Worm (Caenorhabditis elegans): ENCODE measurements around the gene W03F9.4.

The W03F9.4 gene

ce11 chrV:104474-104873 lies 46.7 kb downstream of the W03F9.4 start, which contains the start of gene picd-1 (continued):
- TF ChIP-seq ceh-32 (tag; optimal IDR thresholded peaks at IDR 0.05; ENCODE audit: poor library complexity) (no peak), nhr-237 (tag; optimal IDR thresholded peaks at IDR 0.05) (no peak), ceh-44 (GFP tag; IDR thresholded peaks at IDR 0.05) (0 out of 2 replicates have a peak, but pooled peaks have one; percentile 12), F49E8.2 (tag; optimal IDR thresholded peaks at IDR 0.05; ENCODE audit: borderline replicate concordance) (no peak), madf-5 (GFP tag; IDR thresholded peaks at IDR 0.05) (no peak), zfp-3 (GFP tag; conservative IDR thresholded peaks at IDR 0.05) (no peak), attf-4 (tag; optimal IDR thresholded peaks at IDR 0.05) (no peak), nhr-28 (tag; optimal IDR thresholded peaks at IDR 0.05) (peak; percentile 30), D1046.2 (GFP tag; IDR thresholded peaks at IDR 0.05) (no peak), jun-1 (tag; optimal IDR thresholded peaks at IDR 0.05) (no peak), sdz-12 (GFP tag; optimal IDR thresholded peaks at IDR 0.05) (no peak), vab-7 (GFP tag; IDR thresholded peaks at IDR 0.05) (no peak), spr-3 (GFP tag; optimal IDR thresholded peaks at IDR 0.05) (no peak), daf-16 (GFP tag; optimal IDR thresholded peaks at IDR 0.05) (no peak), daf-16 (tag; optimal IDR thresholded peaks at IDR 0.05) (peak; percentile 34), zip-2 (tag; optimal IDR thresholded peaks at IDR 0.05) (no peak), Y105C5A.15 (GFP tag; IDR thresholded peaks at IDR 0.05) (no peak), ztf-11 (tag; optimal IDR thresholded peaks at IDR 0.05) (no peak), dmd-8 (GFP tag; IDR thresholded peaks at IDR 0.05) (no peak), zfp-2 (tag; optimal IDR thresholded peaks at IDR 0.05) (no peak), saeg-2 (GFP tag; IDR thresholded peaks at IDR 0.05) (no peak), T20F7.1 (GFP tag; optimal IDR thresholded peaks at IDR 0.05) (peak; percentile 99), hif-1 (tag; optimal IDR thresholded peaks at IDR 0.05) (peak in 1 of 2 experiments; percentile 57), hlh-11 (tag; optimal IDR thresholded peaks at IDR 0.05) (peak; percentile 48), gei-8 (GFP tag; optimal IDR thresholded peaks at IDR 0.05) (no peak), tag-97 (GFP tag; IDR thresholded peaks at IDR 0.05) (no peak), unc-39 (tag; optimal IDR thresholded peaks at IDR 0.05) (no peak), mxl-2 (GFP tag; conservative IDR thresholded peaks at IDR 0.05) (no peak), nhr-6 (tag; optimal IDR thresholded peaks at IDR 0.05) (peak; percentile 71), dmd-6 (GFP tag; IDR thresholded peaks at IDR 0.05) (no peak), snpc-1.2 (GFP tag; IDR thresholded peaks at IDR 0.05) (no peak), nhr-11 (tag; optimal IDR thresholded peaks at IDR 0.05) (peak; percentile 27), lin-13 (GFP tag; optimal IDR thresholded peaks at IDR 0.05) (peak; percentile 64), F26F4.8 (GFP tag; conservative IDR thresholded peaks at IDR 0.05) (no peak), duxl-1 (tag; optimal IDR thresholded peaks at IDR 0.05; ENCODE audit: poor library complexity) (no peak), fos-1 (tag; optimal IDR thresholded peaks at IDR 0.05) (no peak), aly-2 (tag; optimal IDR thresholded peaks at IDR 0.05) (no peak), dpl-1 (GFP tag; optimal IDR thresholded peaks at IDR 0.05) (peak; percentile 84), tra-1 (GFP tag; IDR thresholded peaks at IDR 0.05) (no peak), php-3 (GFP tag; IDR thresholded peaks at IDR 0.05) (no peak), ztf-7 (tag; optimal IDR thresholded peaks at IDR 0.05) (no peak), ceh-62 (tag; optimal IDR thresholded peaks at IDR 0.05) (no peak), Y48G9A.11 (GFP tag; IDR thresholded peaks at IDR 0.05) (peak; percentile 98), ctbp-1 (GFP tag; IDR thresholded peaks at IDR 0.05) (no peak), daf-8 (GFP tag; IDR thresholded peaks at IDR 0.05) (no peak), F10B5.3 (tag; optimal IDR thresholded peaks at IDR 0.05) (no peak), snpc-4 (tag; optimal IDR thresholded peaks at IDR 0.05) (no peak), ceh-82 (tag; optimal IDR thresholded peaks at IDR 0.05) (no peak), nhr-77 (tag; optimal IDR thresholded peaks at IDR 0.05) (peak; percentile 36), lin-15B (tag; optimal IDR thresholded peaks at IDR 0.05) (peak; percentile 92), nhr-25 (tag; optimal IDR thresholded peaks at IDR 0.05; ENCODE audit: borderline replicate concordance, insufficient read depth) (peak; percentile 39), ZK546.5 (tag; optimal IDR thresholded peaks at IDR 0.05) (no peak), ceh-20 (GFP tag; IDR thresholded peaks at IDR 0.05) (no peak)
